Fruit fly (Drosophila melanogaster): ENCODE measurements around the gene CG15449.

CG15449 gene

DNA sequence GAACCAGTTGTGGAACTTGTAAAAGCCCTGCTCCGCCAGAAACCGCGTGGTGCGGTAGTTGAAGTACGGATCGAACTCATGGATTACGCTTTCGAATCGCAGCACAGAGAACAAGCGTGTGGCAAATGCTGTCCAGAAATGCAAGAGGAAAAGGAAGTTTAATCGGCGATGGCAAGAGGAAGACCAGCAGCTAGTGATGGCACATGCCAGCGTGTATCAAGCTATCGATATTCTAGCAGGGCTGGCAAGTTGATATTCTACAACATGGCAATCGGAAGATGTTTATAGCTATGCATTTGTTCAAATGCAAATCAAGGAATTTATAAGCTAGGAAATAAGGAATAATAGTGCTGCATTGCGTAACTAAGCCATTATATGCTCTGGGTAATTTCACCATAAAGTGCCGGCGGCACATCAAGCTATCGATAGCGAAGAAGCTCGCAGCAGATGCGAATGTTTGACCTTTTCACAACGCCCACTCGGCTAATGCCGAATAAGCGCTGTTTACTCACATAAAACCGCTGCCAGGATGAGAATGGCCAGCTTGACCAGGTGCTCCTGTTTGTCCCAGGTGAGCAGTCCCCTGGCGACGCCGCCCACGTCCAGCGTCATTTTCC, 12.8 kb upstream of the CG15449 start:
- peak; percentile 47 for TF ChIP-seq CG15710 (tag; optimal IDR thresholded peaks at IDR 0.05)
- peak; percentile 65 for TF ChIP-seq CG13204 (GFP tag; optimal IDR thresholded peaks at IDR 0.05)
- no peak for TF ChIP-seq D1 (tag; optimal IDR thresholded peaks at IDR 0.05)
- TF ChIP-seq CG32121 (GFP tag; IDR thresholded peaks at IDR 0.05), result no peak
- TF ChIP-seq CG8301 (tag; optimal IDR thresholded peaks at IDR 0.05), result peak; percentile 27
- peak; percentile 38; the same call in 1 of the 2 replicates for TF ChIP-seq Ets98B (GFP tag; IDR thresholded peaks at IDR 0.05)
- TF ChIP-seq fd96Ca (GFP tag; IDR thresholded peaks at IDR 0.05), result peak; percentile 54; the same call in 1 of the 3 replicates
- peak; percentile 26 for TF ChIP-seq CG14655 (GFP tag; optimal IDR thresholded peaks at IDR 0.05)
- TF ChIP-seq CG4496 (GFP tag; IDR thresholded peaks at IDR 0.05), result peak; percentile 80
- peak; percentile 86 for TF ChIP-seq Snoo (tag; optimal IDR thresholded peaks at IDR 0.05)
- TF ChIP-seq CG9948 (tag; optimal IDR thresholded peaks at IDR 0.05), result peak; percentile 13
- TF ChIP-seq Pif1B (GFP tag; optimal IDR thresholded peaks at IDR 0.05), result peak; percentile 58
- TF ChIP-seq EcR (GFP tag; optimal IDR thresholded peaks at IDR 0.05), result peak; percentile 40
- peak; percentile 45 for TF ChIP-seq CG8159 (tag; optimal IDR thresholded peaks at IDR 0.05)
- peak; percentile 70 for TF ChIP-seq Pif1A (GFP tag; optimal IDR thresholded peaks at IDR 0.05)
- TF ChIP-seq gl (tag; optimal IDR thresholded peaks at IDR 0.05), result peak; percentile 56
- peak; percentile 28 for TF ChIP-seq CG17806 (tag; optimal IDR thresholded peaks at IDR 0.05)
- TF ChIP-seq rn (GFP tag; IDR thresholded peaks at IDR 0.05), result no peak
- TF ChIP-seq CG10348 (GFP tag; IDR thresholded peaks at IDR 0.05), result no peak
- TF ChIP-seq CG34367 (tag; optimal IDR thresholded peaks at IDR 0.05), result peak; percentile 66
- peak; percentile 78 for TF ChIP-seq CG12605 (GFP tag; IDR thresholded peaks at IDR 0.05)

DNA sequence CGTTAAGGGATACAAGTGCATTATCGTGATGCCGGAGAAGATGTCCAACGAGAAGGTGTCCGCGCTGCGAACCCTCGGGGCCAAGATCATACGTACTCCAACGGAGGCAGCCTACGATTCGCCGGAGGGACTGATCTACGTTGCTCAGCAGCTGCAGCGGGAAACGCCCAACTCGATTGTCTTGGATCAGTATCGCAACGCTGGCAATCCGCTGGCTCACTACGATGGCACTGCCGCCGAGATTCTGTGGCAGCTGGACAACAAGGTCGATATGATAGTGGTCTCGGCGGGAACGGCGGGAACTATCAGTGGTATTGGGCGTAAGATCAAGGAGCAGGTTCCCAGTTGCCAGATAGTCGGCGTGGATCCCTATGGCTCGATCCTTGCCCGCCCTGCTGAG, 7.3 kb upstream of the CG15449 start:
- no peak for TF ChIP-seq CG13204 (GFP tag; optimal IDR thresholded peaks at IDR 0.05)
- TF ChIP-seq gl (tag; optimal IDR thresholded peaks at IDR 0.05), result no peak
- TF ChIP-seq CG12605 (GFP tag; IDR thresholded peaks at IDR 0.05), result no peak
- TF ChIP-seq CG34367 (tag; optimal IDR thresholded peaks at IDR 0.05), result no peak
- TF ChIP-seq Pif1A (GFP tag; optimal IDR thresholded peaks at IDR 0.05), result no peak
- TF ChIP-seq fd96Ca (GFP tag; IDR thresholded peaks at IDR 0.05), result no peak
- no peak for TF ChIP-seq EcR (GFP tag; optimal IDR thresholded peaks at IDR 0.05)
- TF ChIP-seq D1 (tag; optimal IDR thresholded peaks at IDR 0.05), result no peak
- TF ChIP-seq Snoo (tag; optimal IDR thresholded peaks at IDR 0.05), result no peak
- TF ChIP-seq CG4496 (GFP tag; IDR thresholded peaks at IDR 0.05), result no peak
- TF ChIP-seq CG8159 (tag; optimal IDR thresholded peaks at IDR 0.05), result no peak
- no peak for TF ChIP-seq CG17806 (tag; optimal IDR thresholded peaks at IDR 0.05)

DNA sequence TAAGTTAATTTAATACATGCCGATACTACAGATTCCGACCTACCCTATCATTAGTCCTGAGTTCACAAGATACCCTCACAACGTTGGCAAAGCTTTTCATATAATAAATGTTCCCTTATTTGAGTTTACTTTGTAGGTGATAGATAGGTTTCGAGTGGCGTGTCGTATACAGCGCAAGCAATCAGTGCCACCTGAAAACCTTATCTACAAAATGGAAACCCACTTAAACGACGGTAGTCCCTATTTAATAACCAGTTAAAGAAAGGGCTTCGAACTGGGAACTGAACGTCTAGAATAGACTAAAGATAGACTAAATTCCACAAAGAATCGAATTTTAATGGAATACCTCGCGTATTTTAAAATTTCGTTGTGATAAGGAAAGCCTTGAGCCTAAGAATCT, 5.7 kb upstream of the CG15449 start:
- TF ChIP-seq CG15710 (tag; optimal IDR thresholded peaks at IDR 0.05), result no peak
- TF ChIP-seq Pif1A (GFP tag; optimal IDR thresholded peaks at IDR 0.05), result no peak
- no peak for TF ChIP-seq D1 (tag; optimal IDR thresholded peaks at IDR 0.05)
- no peak for TF ChIP-seq gl (tag; optimal IDR thresholded peaks at IDR 0.05)
- TF ChIP-seq CG34367 (tag; optimal IDR thresholded peaks at IDR 0.05), result no peak
- TF ChIP-seq CG8301 (tag; optimal IDR thresholded peaks at IDR 0.05), result no peak
- no peak for TF ChIP-seq CG12605 (GFP tag; IDR thresholded peaks at IDR 0.05)
- TF ChIP-seq CG9948 (tag; optimal IDR thresholded peaks at IDR 0.05), result no peak
- TF ChIP-seq CG14655 (GFP tag; optimal IDR thresholded peaks at IDR 0.05), result no peak
- no peak for TF ChIP-seq CG13204 (GFP tag; optimal IDR thresholded peaks at IDR 0.05)
- TF ChIP-seq CG4496 (GFP tag; IDR thresholded peaks at IDR 0.05), result no peak
- no peak for TF ChIP-seq Snoo (tag; optimal IDR thresholded peaks at IDR 0.05)
- no peak for TF ChIP-seq EcR (GFP tag; optimal IDR thresholded peaks at IDR 0.05)
- TF ChIP-seq Pif1B (GFP tag; optimal IDR thresholded peaks at IDR 0.05), result no peak
- TF ChIP-seq fd96Ca (GFP tag; IDR thresholded peaks at IDR 0.05), result no peak

DNA sequence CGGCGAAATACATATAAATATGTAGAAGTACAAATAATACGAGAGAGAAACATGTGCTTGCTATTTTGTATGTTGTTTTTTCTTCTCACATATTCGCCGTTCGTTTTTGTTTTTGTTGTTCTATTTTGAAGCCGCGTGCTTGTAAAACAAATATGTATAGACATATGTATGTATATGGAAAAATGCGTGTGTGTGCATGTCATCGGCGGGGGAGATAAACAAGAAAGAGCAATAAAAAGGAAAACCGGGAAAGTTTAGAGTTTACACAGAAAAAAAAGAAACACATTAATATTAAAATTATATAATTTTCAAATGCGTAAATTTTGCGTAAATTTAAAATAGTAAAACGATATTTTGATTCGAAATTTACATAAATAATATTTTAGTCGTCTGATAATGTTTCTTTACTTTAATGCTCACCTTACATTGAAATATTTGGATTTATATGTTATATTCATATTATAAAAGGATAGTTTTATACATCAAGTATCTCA, 5.1 kb upstream of the CG15449 start:
- TF ChIP-seq rn (GFP tag; IDR thresholded peaks at IDR 0.05) (no peak), gl (tag; optimal IDR thresholded peaks at IDR 0.05) (peak; percentile 76), Pif1A (GFP tag; optimal IDR thresholded peaks at IDR 0.05) (peak; percentile 57), CG8159 (tag; optimal IDR thresholded peaks at IDR 0.05) (peak; percentile 56), D1 (tag; optimal IDR thresholded peaks at IDR 0.05) (peak; percentile 45), CG10348 (GFP tag; IDR thresholded peaks at IDR 0.05) (no peak), CG12605 (GFP tag; IDR thresholded peaks at IDR 0.05) (peak; percentile 86), CG8301 (tag; optimal IDR thresholded peaks at IDR 0.05) (peak; percentile 64), EcR (GFP tag; optimal IDR thresholded peaks at IDR 0.05) (peak; percentile 46), Snoo (tag; optimal IDR thresholded peaks at IDR 0.05) (no peak), CG9948 (tag; optimal IDR thresholded peaks at IDR 0.05) (no peak), CG13204 (GFP tag; optimal IDR thresholded peaks at IDR 0.05) (peak; percentile 14), Pif1B (GFP tag; optimal IDR thresholded peaks at IDR 0.05) (peak; percentile 31), fd96Ca (GFP tag; IDR thresholded peaks at IDR 0.05) (peak; percentile 29; the same call in 1 of the 3 replicates), CG34367 (tag; optimal IDR thresholded peaks at IDR 0.05) (peak; percentile 40), CG32121 (GFP tag; IDR thresholded peaks at IDR 0.05) (peak; percentile 41), Ets98B (GFP tag; IDR thresholded peaks at IDR 0.05) (peak; percentile 68), CG14655 (GFP tag; optimal IDR thresholded peaks at IDR 0.05) (peak; percentile 66), CG17806 (tag; optimal IDR thresholded peaks at IDR 0.05) (peak; percentile 37), CG15710 (tag; optimal IDR thresholded peaks at IDR 0.05) (peak; percentile 18), CG4496 (GFP tag; IDR thresholded peaks at IDR 0.05) (peak; percentile 28; the same call in 1 of the 3 replicates)

DNA sequence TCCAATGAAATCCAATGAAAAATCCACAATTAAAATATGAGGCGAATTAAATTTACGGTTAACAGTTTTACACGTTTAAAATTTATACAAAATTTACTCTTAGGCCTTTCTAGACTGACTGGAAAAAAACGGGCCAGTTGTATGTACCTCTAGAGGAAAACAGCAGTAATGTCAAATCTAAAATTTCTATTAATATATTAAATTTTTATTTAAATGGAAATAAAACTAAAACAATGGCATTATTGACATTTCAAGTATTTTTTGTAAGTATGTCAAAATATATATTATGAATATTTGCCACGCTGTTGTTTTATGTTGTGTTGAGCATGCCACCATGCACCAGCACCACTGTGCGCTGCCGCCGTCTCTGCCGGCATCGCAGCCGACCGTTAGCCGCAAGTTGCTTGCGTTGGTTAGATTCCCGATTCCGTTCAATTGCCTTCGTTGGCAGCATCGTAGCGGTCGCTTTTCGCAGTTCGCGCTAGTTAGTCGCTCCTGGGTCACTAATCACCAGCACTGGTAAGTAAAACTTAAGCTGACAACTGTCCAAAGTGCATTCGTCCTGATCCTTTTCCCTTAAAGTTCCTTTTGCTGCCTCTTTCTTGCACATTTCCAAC, 4.5 kb upstream of the CG15449 start, which contains the start of gene Cbs:
Gene Cbs (plus strand): TSS at position 308 of the 617 bp plus-strand sequence.
- peak; percentile 35 for TF ChIP-seq D1 (tag; optimal IDR thresholded peaks at IDR 0.05)
- TF ChIP-seq fd96Ca (GFP tag; IDR thresholded peaks at IDR 0.05), result peak; percentile 76
- TF ChIP-seq CG12605 (GFP tag; IDR thresholded peaks at IDR 0.05), result no peak
- no peak for TF ChIP-seq rn (GFP tag; IDR thresholded peaks at IDR 0.05)
- TF ChIP-seq EcR (GFP tag; optimal IDR thresholded peaks at IDR 0.05), result no peak
- peak; percentile 60 for TF ChIP-seq CG4496 (GFP tag; IDR thresholded peaks at IDR 0.05)
- peak; percentile 53 for TF ChIP-seq CG8159 (tag; optimal IDR thresholded peaks at IDR 0.05)
- peak; percentile 30 for TF ChIP-seq CG15710 (tag; optimal IDR thresholded peaks at IDR 0.05)
- TF ChIP-seq CG32121 (GFP tag; IDR thresholded peaks at IDR 0.05), result peak; percentile 40
- peak; percentile 54 for TF ChIP-seq CG9948 (tag; optimal IDR thresholded peaks at IDR 0.05)
- peak; percentile 12 for TF ChIP-seq CG34367 (tag; optimal IDR thresholded peaks at IDR 0.05)
- peak; percentile 73 for TF ChIP-seq CG14655 (GFP tag; optimal IDR thresholded peaks at IDR 0.05)
- TF ChIP-seq Snoo (tag; optimal IDR thresholded peaks at IDR 0.05), result peak; percentile 17

All from whole organism, pupa.